Fruit fly (Drosophila melanogaster): ENCODE measurements around the gene Aladin.

Aladin gene

DNA sequence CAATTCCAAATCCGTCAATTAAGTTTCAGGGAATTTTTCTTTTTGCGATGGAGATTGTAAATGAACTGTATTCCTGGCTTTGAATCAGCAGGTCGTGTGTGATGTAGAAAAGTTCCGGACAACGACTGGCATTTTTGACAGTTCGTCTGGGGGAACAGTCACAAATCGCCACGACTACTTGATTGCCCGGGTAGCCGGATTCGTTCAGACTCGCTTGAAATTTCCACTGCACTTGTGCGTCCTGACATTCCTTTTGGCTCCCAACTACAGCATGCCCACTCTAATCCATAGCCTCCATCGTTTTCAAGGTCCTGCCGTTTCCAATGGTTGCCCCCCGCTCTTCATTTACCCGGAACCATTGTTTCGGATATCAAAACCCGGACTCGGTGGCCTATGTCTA lies 3.4 kb upstream of the Aladin start, which contains the start of gene CG17440:
Gene CG17440 (minus strand): TSS at position 101 of the 400 bp plus-strand sequence.
- no peak for TF ChIP-seq MTF-1 (GFP tag; optimal IDR thresholded peaks at IDR 0.05; ENCODE audit: borderline replicate concordance)
- TF ChIP-seq CG12769 (tag; optimal IDR thresholded peaks at IDR 0.05), result no peak
- TF ChIP-seq Atf-2 (GFP tag; optimal IDR thresholded peaks at IDR 0.05), result no peak
- TF ChIP-seq Dad (GFP tag; optimal IDR thresholded peaks at IDR 0.05), result no peak
- no peak for TF ChIP-seq CG2199 (GFP tag; IDR thresholded peaks at IDR 0.05)
- no peak for TF ChIP-seq otp (GFP tag; IDR thresholded peaks at IDR 0.05)
- TF ChIP-seq CG16815 (GFP tag; optimal IDR thresholded peaks at IDR 0.05), result no peak

DNA sequence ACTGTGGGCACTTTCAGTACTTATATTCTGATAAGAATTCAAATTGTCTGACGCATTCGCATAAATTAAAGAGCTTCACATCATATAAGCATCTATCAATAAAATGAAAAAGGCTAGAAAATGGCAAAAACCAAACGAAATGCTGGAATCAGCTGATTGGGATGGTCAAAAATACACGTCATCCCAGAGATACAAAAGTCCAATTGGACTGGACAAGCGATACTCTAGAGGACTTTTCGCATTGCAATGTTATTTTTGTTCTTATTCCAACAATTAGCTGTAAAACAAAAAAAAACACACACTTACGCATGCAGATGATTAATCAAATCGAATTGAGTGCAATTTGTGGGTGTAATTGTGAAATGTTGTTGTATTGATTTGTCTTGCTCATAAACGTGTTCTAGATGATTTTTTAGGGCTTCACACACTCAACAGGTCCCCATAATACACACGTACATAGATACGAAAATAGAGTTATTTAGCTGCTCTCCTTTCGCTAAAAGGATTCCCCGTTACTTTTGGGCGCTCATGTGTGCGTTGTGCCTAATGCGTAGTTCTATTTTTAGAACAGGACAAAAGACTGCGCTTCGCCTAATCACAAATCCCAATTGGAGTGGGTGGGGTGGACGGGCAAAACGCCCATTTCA lies 8.9 kb downstream of the Aladin start:
- no peak for TF ChIP-seq pan (optimal IDR thresholded peaks at IDR 0.05)
- no peak for TF ChIP-seq pan (GFP tag; optimal IDR thresholded peaks at IDR 0.05 in 1 of 2, IDR thresholded peaks at IDR 0.05 in 1 of 2)
- TF ChIP-seq zen (tag; optimal IDR thresholded peaks at IDR 0.05), result no peak
- TF ChIP-seq Elba2 (GFP tag; optimal IDR thresholded peaks at IDR 0.05), result peak; percentile 16
- TF ChIP-seq lilli (GFP tag; optimal IDR thresholded peaks at IDR 0.05), result no peak
- TF ChIP-seq CG11560 (tag; IDR thresholded peaks at IDR 0.05), result no peak
- TF ChIP-seq CG12104 (GFP tag; optimal IDR thresholded peaks at IDR 0.05), result no peak
- TF ChIP-seq Dip3 (GFP tag; optimal IDR thresholded peaks at IDR 0.05), result no peak
- no peak for TF ChIP-seq ash1 (GFP tag; optimal IDR thresholded peaks at IDR 0.05)
- no peak for TF ChIP-seq MESR4 (GFP tag; optimal IDR thresholded peaks at IDR 0.05)
- TF ChIP-seq cad (GFP tag; optimal IDR thresholded peaks at IDR 0.05), result no peak
- no peak for TF ChIP-seq HLHmδ (GFP tag; optimal IDR thresholded peaks at IDR 0.05)
- TF ChIP-seq CG10274 (GFP tag; optimal IDR thresholded peaks at IDR 0.05), result no peak
- no peak for TF ChIP-seq al (GFP tag; IDR thresholded peaks at IDR 0.05)
- TF ChIP-seq CG3407 (GFP tag; optimal IDR thresholded peaks at IDR 0.05), result no peak
- no peak for TF ChIP-seq Sox102F (GFP tag; optimal IDR thresholded peaks at IDR 0.05)
- no peak for TF ChIP-seq fd102C (GFP tag; optimal IDR thresholded peaks at IDR 0.05)
- no peak for TF ChIP-seq Aef1 (GFP tag; IDR thresholded peaks at IDR 0.05)
- TF ChIP-seq CG32532 (GFP tag; IDR thresholded peaks at IDR 0.05), result no peak
- TF ChIP-seq repo (GFP tag; optimal IDR thresholded peaks at IDR 0.05), result no peak
- TF ChIP-seq exex (tag; optimal IDR thresholded peaks at IDR 0.05), result no peak
- TF ChIP-seq sens-2 (GFP tag; IDR thresholded peaks at IDR 0.05), result no peak
- no peak for TF ChIP-seq vfl (GFP tag; optimal IDR thresholded peaks at IDR 0.05)
- no peak for TF ChIP-seq usp (GFP tag; optimal IDR thresholded peaks at IDR 0.05)
- no peak for TF ChIP-seq CG14014 (GFP tag; IDR thresholded peaks at IDR 0.05)
- TF ChIP-seq HmgD (GFP tag; optimal IDR thresholded peaks at IDR 0.05), result no peak
- TF ChIP-seq kah (GFP tag; optimal IDR thresholded peaks at IDR 0.05), result peak; percentile 39
- TF ChIP-seq CG7556 (GFP tag; optimal IDR thresholded peaks at IDR 0.05), result no peak
- TF ChIP-seq ewg (GFP tag; optimal IDR thresholded peaks at IDR 0.05), result no peak
- no peak for TF ChIP-seq CG4617 (GFP tag; optimal IDR thresholded peaks at IDR 0.05; ENCODE audit: borderline replicate concordance)
- peak; percentile 35 to 90 for TF ChIP-seq insv (GFP tag; optimal IDR thresholded peaks at IDR 0.05)
- TF ChIP-seq CG2129 (GFP tag; IDR thresholded peaks at IDR 0.05; ENCODE audit: partially characterized antibody), result no peak
- TF ChIP-seq CG4730 (GFP tag; IDR thresholded peaks at IDR 0.05), result no peak
- peak; percentile 33 for TF ChIP-seq Xbp1 (GFP tag; optimal IDR thresholded peaks at IDR 0.05)
- no peak for TF ChIP-seq Trl (optimal IDR thresholded peaks at IDR 0.05)
- TF ChIP-seq Trl (GFP tag; optimal IDR thresholded peaks at IDR 0.05), result no peak
- TF ChIP-seq HmgZ (tag; optimal IDR thresholded peaks at IDR 0.05), result no peak
- TF ChIP-seq Myb (GFP tag; optimal IDR thresholded peaks at IDR 0.05), result no peak
- TF ChIP-seq CG6791 (GFP tag; IDR thresholded peaks at IDR 0.05; ENCODE audit: partially characterized antibody), result no peak
- TF ChIP-seq Atf-2 (GFP tag; optimal IDR thresholded peaks at IDR 0.05), result no peak
- TF ChIP-seq sim (GFP tag; IDR thresholded peaks at IDR 0.05), result no peak
- TF ChIP-seq ap (GFP tag; IDR thresholded peaks at IDR 0.05), result no peak
- peak; percentile 88 for TF ChIP-seq scrt (GFP tag; optimal IDR thresholded peaks at IDR 0.05)
- no peak for TF ChIP-seq Camta (GFP tag; optimal IDR thresholded peaks at IDR 0.05)
